Fruit fly (Drosophila melanogaster) whole organism, larva: ENCODE data around the gene JTBR.
A peak's percentile ranks its signal among the peaks of the same experiment; 100 is the strongest.

Experiments
- noc ChIP-seq: fragments of 200-800 bp; sonication (Bioruptor generic); optimal IDR thresholded peaks from 3 replicates; lab custom pipeline; 2019; ENCODE audit warnings: missing biosample characterization, mild to moderate bottlenecking, missing genetic modification characterization, moderate library complexity

The JTBR gene

dm6 chr3L:1794943-1795696 lies 7.5 kb downstream of the JTBR start, which contains the start of the genes alpha-Spec, dlt and Cdc37:
TSS of gene alpha-Spec (minus strand) at chr3L:1795328.
TSS of gene dlt (minus strand) at chr3L:1795328.
TSS of gene Cdc37 (plus strand) at chr3L:1795392.
- no peak for TF ChIP-seq noc (tag; lab: Kevin White, UChicago)

DNA sequence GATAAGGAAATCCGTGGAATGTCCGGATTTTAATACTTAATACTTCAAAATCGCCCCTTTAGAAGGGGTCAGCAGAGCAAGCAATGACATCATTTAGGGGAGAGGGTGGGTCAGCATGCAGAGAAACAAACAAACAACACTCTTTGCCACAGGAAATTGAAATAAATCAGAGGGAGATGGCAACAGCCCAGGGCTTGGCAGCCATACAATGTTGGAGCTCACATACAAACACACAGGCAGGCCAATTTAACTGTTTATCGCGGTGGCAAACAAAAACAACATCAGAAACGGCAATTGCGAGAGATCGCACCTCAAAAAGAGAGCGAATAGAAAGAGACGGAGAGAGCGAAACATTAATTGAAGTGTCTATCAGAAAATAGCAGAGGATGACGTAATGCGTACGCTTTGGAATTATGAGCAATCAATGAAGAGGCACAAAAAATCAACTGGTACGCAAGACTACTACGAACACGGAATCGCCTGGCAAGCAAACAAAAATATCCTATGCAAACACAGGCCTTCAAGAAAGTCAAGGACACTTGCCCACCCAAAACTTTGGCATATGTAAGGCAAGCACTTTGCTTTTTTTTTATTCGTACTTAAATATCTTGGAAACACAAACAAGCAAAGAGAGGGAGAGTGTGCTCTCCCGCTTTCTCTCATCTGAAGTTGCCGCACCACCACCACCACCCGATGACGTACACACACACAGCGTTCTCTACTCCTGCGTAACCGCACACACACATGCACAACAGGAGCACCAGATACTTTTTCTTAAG lies 8.3 kb downstream of the JTBR start:
- peak; percentile 58 for TF ChIP-seq noc (tag; lab: Kevin White, UChicago)

DNA sequence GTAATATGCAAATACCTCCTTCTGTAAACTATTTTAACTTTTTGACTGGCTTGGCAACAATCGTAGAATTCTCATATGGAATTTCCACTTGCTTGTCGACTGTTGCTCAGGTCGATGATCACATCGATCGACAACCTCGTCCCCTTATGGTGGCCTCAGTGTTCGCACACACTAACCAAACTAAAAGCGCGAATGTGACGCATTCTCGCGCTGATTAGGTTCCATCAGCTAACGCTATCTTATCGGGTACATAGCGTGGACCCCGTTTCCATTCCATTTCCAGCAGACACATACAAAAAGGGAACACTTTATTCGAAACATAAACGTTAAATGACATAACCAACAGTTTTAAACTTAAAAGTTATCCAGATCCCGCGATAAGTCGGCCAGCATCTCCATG lies 13.3 kb downstream of the JTBR start:
- TF ChIP-seq noc (tag; lab: Kevin White, UChicago), result peak; percentile 6

DNA sequence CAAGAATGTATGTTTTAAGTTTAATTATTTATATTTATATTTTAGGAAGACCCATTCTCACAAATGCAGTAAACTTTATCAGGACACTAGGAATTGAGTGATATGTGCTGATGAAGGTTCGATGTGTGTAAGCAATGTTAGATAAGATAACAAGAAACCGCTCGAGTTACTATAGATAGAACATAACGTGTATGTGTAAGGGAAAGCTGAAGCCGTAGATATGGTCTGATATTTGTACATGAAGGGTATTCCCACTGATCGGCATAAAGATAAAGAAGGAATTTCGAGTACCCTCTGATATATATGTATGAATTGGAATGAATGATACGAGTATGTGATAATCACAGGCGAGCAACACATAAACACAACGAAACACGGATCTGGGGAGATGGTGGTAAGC lies 18.6 kb downstream of the JTBR start:
- no peak for TF ChIP-seq noc (tag; lab: Kevin White, UChicago)

DNA sequence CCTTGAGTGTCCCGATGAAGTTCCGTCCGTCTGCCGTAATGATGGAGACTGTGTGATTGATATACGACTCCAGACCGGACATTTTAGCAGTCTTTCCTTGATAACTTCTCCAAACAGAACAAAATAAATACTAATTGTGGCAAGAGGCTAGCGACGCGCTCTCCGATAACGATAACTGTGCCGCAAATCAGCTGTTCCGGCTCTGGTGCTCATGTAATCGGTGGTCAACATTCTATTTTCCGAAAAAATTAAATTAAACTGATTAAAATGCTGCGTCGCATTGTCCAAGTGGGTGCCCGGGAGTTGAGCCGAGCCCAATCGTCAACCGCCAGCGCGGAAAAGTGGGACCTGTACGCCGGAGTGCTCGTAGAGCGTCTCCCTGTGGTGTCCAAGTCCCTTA lies 25.4 kb downstream of the JTBR start, which contains the start of the genes CG2021 and mRpL46:
CG2021 (minus strand) TSS at position 163 of the 400 bp plus-strand sequence.
mRpL46 (plus strand) TSS at position 191 of the 400 bp plus-strand sequence.
- TF ChIP-seq noc (tag; lab: Kevin White, UChicago), result no peak

- peak; percentile 80 for TF ChIP-seq noc (tag; lab: Kevin White, UChicago)
Measured at dm6 chr3L:1774713-1775648, 27.7 kb downstream of the JTBR start, which contains the start of the genes CG13933 and PolD2. TSS of gene CG13933 (minus strand) at chr3L:1775147. TSS of gene PolD2 (plus strand) at chr3L:1775633.

- TF ChIP-seq noc (tag; lab: Kevin White, UChicago), result no peak
Measured at dm6 chr3L:1772593-1772992, 30.1 kb downstream of the JTBR start.

DNA sequence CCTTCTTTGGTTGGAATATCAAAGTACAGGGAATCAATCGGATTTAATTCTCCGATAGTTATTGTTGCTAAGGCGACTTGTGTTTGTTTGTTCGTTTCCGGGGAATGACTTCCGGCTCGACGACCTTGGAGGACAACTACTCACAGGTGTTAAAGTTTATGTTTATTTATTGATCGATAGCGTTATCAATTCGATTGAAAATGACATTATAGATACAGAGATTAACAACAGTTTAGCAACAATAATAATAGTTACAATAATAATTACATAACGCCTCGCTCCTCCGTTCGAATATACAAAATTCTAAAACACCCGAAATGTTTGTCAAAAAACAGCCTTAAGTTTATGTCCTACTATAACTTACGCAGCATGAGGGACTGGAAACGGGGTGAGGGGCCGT lies 31.0 kb downstream of the JTBR start, which contains the start of gene Dhc62B:
Dhc62B (minus strand) TSS at position 101 of the 400 bp plus-strand sequence.
- no peak for TF ChIP-seq noc (tag; lab: Kevin White, UChicago)

DNA sequence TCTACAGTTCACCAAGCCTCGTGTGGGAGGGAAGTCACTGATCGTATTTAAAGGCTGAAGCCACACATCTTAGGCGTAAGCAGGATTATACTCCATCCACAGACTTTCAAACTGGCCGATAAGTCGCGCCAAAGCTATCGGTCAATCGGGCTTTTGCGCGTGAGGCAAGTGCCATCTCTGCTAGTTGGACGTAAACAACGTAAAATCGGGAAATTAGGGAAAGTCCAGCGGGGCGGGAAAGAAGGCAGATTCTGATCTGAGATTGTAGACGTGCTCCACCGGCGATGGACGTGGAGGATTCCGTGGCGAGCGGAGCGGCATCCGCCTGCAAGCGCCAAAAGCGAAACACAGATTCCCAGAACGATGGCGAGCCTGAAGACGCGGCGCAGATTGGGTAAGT lies 46.5 kb downstream of the JTBR start, which contains the start of gene CG8001:
CG8001 (plus strand) TSS at position 17 of the 400 bp plus-strand sequence.
- TF ChIP-seq noc (tag; lab: Kevin White, UChicago), result no peak

DNA sequence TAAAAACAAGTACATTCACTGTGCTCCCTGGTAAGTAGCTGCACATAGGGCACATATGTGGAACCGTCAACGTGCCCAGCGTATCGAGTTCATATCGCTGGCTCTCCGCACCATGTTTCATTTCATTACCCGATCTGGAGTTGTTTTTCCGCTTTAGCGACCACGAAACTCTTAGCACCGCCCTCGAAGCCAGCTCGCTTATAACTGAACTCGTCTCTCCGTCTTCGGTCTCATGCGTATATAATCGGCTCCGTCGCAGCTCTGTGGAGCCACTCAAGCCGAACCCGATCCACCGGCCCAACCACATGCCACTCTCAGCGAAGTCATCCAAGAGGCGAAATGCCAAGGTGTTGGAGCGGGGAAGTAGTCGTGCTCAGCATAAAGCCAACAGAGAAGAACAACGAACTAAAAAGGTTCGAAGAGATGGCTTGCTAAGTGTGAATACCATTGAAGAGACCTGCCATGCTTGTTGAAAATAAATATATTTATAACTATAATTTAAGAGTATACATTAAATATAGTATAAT lies 47.1 kb downstream of the JTBR start, which contains the start of gene Cht2:
Cht2 (minus strand) TSS at position 477 of the 527 bp plus-strand sequence.
- TF ChIP-seq noc (tag; lab: Kevin White, UChicago), result no peak

- no peak for TF ChIP-seq noc (tag; lab: Kevin White, UChicago)
Measured at dm6 chr3L:1754935-1755334, 47.7 kb downstream of the JTBR start.

DNA sequence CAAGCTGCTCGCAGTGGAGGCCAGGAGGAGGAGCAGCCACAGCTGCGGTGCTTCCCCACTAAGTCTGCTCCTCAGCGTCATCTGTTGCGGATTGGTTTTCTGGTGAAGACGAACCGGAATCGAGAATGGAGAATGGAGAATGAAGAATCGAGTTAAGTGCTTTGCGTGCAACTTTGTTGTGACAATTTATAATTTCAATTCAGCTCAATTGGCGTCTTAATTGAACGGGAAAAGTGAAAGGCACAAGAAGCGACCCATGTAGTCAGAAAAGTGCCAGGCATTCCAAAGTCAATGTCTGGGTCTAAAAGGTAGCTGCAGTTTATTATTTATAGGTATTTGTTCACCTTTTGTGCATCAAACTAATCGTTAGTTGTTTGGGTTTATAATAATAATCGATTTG lies 48.4 kb downstream of the JTBR start:
- no peak for TF ChIP-seq noc (tag; lab: Kevin White, UChicago)
